Worm (Caenorhabditis elegans): ENCODE measurements around the gene W02H5.8.

W02H5.8 gene

DNA sequence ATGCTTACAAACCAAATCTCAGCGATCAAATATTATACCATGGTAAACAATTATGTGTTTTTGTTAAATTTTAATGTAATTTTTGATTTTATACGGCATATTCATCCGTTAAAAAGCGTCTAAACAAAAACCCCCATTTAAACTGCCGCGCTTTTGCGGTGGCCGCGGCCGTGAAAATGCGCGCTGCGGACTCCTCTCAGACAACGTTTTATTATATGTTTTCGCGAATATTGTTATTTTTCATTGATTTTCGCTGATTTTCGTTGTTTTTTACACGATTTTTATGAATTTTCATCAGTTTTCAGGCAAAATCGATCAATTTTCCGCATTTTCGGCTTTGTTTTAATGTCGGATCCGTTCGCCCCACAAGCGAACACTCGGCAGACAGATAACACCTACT, 13.9 kb downstream of the W02H5.8 start, which contains the start of gene W02H5.19 (continued):
- TF ChIP-seq B0261.1 (tag; optimal IDR thresholded peaks at IDR 0.05) (no peak), snpc-1.3 (tag; optimal IDR thresholded peaks at IDR 0.05; ENCODE audit: insufficient read depth) (no peak), ztf-3 (GFP tag; optimal IDR thresholded peaks at IDR 0.05) (no peak), mes-4 (tag; optimal IDR thresholded peaks at IDR 0.05) (no peak), ceh-91 (GFP tag; IDR thresholded peaks at IDR 0.05) (peak; percentile 48; the same call in 1 of the 2 replicates), him-1 (tag; optimal IDR thresholded peaks at IDR 0.05) (peak; percentile 42), lir-1 (GFP tag; conservative IDR thresholded peaks at IDR 0.05) (peak; percentile 69; the same call in 1 of the 2 replicates), let-526 (GFP tag; IDR thresholded peaks at IDR 0.05) (no peak), chd-7 (tag; optimal IDR thresholded peaks at IDR 0.05) (peak; percentile 16), xnd-1 (tag; optimal IDR thresholded peaks at IDR 0.05) (peak; percentile 29), ceh-100 (GFP tag; IDR thresholded peaks at IDR 0.05) (peak; percentile 32; the same call in 1 of the 2 replicates), K11D2.4 (GFP tag; IDR thresholded peaks at IDR 0.05) (0 out of 2 replicates have a peak, but pooled peaks have one; percentile 22), hmg-20 (GFP tag; IDR thresholded peaks at IDR 0.05) (no peak; the same call in 1 of the 2 replicates), atf-7 (tag; optimal IDR thresholded peaks at IDR 0.05) (peak; percentile 21), ceh-79 (tag; optimal IDR thresholded peaks at IDR 0.05) (no peak), dpl-1 (GFP tag; optimal IDR thresholded peaks at IDR 0.05) (peak; percentile 85), efl-1 (GFP tag; optimal IDR thresholded peaks at IDR 0.05) (peak; percentile 76), B0019.2 (GFP tag; conservative IDR thresholded peaks at IDR 0.05) (no peak; the same call in 1 of the 2 replicates), hrde-1 (tag; optimal IDR thresholded peaks at IDR 0.05; ENCODE audit: borderline replicate concordance) (no peak), F49E8.2 (tag; optimal IDR thresholded peaks at IDR 0.05; ENCODE audit: insufficient read depth) (no peak), T26A5.8 (tag; optimal IDR thresholded peaks at IDR 0.05) (no peak), tlf-1 (GFP tag; optimal IDR thresholded peaks at IDR 0.05) (no peak), mcd-1 (GFP tag; IDR thresholded peaks at IDR 0.05) (peak; percentile 87), egrh-3 (GFP tag; IDR thresholded peaks at IDR 0.05) (0 out of 2 replicates have a peak, but pooled peaks have one; percentile 10), lin-26 (GFP tag; IDR thresholded peaks at IDR 0.05) (no peak), lsy-27 (tag; optimal IDR thresholded peaks at IDR 0.05; ENCODE audit: borderline replicate concordance, insufficient read depth) (no peak), madf-6 (GFP tag; IDR thresholded peaks at IDR 0.05) (peak; percentile 74), attf-6 (GFP tag; IDR thresholded peaks at IDR 0.05) (no peak), snpc-1.1 (tag; optimal IDR thresholded peaks at IDR 0.05; ENCODE audit: insufficient read depth) (no peak), D2030.7 (GFP tag; IDR thresholded peaks at IDR 0.05) (peak; percentile 57; the same call in 1 of the 2 replicates), madf-10 (tag; optimal IDR thresholded peaks at IDR 0.05) (peak; percentile 42), hmg-1.2 (GFP tag; IDR thresholded peaks at IDR 0.05) (0 out of 2 replicates have a peak, but pooled peaks have one; percentile 19), ZK185.1 (tag; optimal IDR thresholded peaks at IDR 0.05; ENCODE audit: poor library complexity, severe bottlenecking) (no peak), nhr-120 (GFP tag; IDR thresholded peaks at IDR 0.05) (no peak), hlh-26 (GFP tag; conservative IDR thresholded peaks at IDR 0.05) (no peak), F57A8.1 (GFP tag; optimal IDR thresholded peaks at IDR 0.05) (no peak), dpff-1 (tag; optimal IDR thresholded peaks at IDR 0.05) (no peak), ztf-25 (GFP tag; IDR thresholded peaks at IDR 0.05) (no peak), zim-3 (tag; optimal IDR thresholded peaks at IDR 0.05) (no peak), C17E4.6 (GFP tag; IDR thresholded peaks at IDR 0.05) (no peak), lag-1 (GFP tag; IDR thresholded peaks at IDR 0.05) (no peak), let-607 (tag; optimal IDR thresholded peaks at IDR 0.05) (peak in 1 of 2 experiments; percentile 55), sdz-38 (tag; optimal IDR thresholded peaks at IDR 0.05) (no peak), ceh-58 (GFP tag; IDR thresholded peaks at IDR 0.05) (no peak), zfh-2 (GFP tag; conservative IDR thresholded peaks at IDR 0.05) (no peak), F23B12.7 (tag; optimal IDR thresholded peaks at IDR 0.05; ENCODE audit: insufficient read depth) (no peak), bed-1 (GFP tag; IDR thresholded peaks at IDR 0.05) (no peak)
